Fruit fly (Drosophila melanogaster) whole organism, pupa: ENCODE results near the gene Nepl15.

Experiments used
- CG10348 ChIP-seq: fragments of 200-800 bp; sonication (Bioruptor generic); IDR thresholded peaks from 2 replicates; pipeline ENCODE4 v1.3.6; 2022; ENCODE audit warnings: missing biosample characterization, missing genetic modification characterization
- CG12605 ChIP-seq: fragments of 200-800 bp; sonication (Bioruptor generic); IDR thresholded peaks from 2 replicates; pipeline ENCODE4 v1.3.6; 2022; ENCODE audit warnings: missing biosample characterization, missing genetic modification characterization
- CG13204 ChIP-seq: fragments of 200-800 bp; sonication (Bioruptor generic); optimal IDR thresholded peaks from 2 replicates; lab custom pipeline; 2018; ENCODE audit warnings: missing biosample characterization, mild to moderate bottlenecking, missing genetic modification characterization, moderate library complexity
- CG14655 ChIP-seq: fragments of 200-800 bp; sonication (Bioruptor generic); optimal IDR thresholded peaks from 3 replicates; lab custom pipeline; 2017; ENCODE audit warnings: mild to moderate bottlenecking, missing biosample characterization, missing genetic modification reagents, missing genetic modification characterization
- CG15710 ChIP-seq: fragments of 200-800 bp; sonication (Bioruptor generic); optimal IDR thresholded peaks from 2 replicates; lab custom pipeline; 2018; ENCODE audit warnings: missing biosample characterization, mild to moderate bottlenecking, missing genetic modification characterization, moderate library complexity
- CG17806 ChIP-seq: fragments of 200-800 bp; sonication (Bioruptor generic); optimal IDR thresholded peaks from 2 replicates; lab custom pipeline; 2018; ENCODE audit warnings: missing biosample characterization, mild to moderate bottlenecking, missing genetic modification characterization, moderate library complexity
- CG32121 ChIP-seq: fragments of 200-800 bp; sonication (Bioruptor generic); IDR thresholded peaks from 2 replicates; pipeline ENCODE4 v1.3.6; 2022; ENCODE audit warnings: missing biosample characterization, missing genetic modification characterization
- CG34367 ChIP-seq: fragments of 200-800 bp; sonication (Bioruptor generic); optimal IDR thresholded peaks from 2 replicates; lab custom pipeline; 2018; ENCODE audit warnings: missing biosample characterization, mild to moderate bottlenecking, missing genetic modification characterization
- CG4496 ChIP-seq: fragments of 200-800 bp; sonication (Bioruptor generic); IDR thresholded peaks from 3 replicates; pipeline ENCODE4 v1.3.6; 2022; ENCODE audit warnings: missing biosample characterization, missing genetic modification characterization
- CG8159 ChIP-seq: fragments of 200-800 bp; sonication (Bioruptor generic); optimal IDR thresholded peaks from 3 replicates; lab custom pipeline; 2018; ENCODE audit warnings: missing biosample characterization, mild to moderate bottlenecking, missing genetic modification characterization, moderate library complexity
- CG8301 ChIP-seq: fragments of 200-800 bp; sonication (Bioruptor generic); optimal IDR thresholded peaks from 2 replicates; lab custom pipeline; 2018; ENCODE audit warnings: missing biosample characterization, mild to moderate bottlenecking, missing genetic modification characterization
- CG9948 ChIP-seq: fragments of 200-800 bp; sonication (Bioruptor generic); optimal IDR thresholded peaks from 2 replicates; lab custom pipeline; 2018; ENCODE audit warnings: missing biosample characterization, mild to moderate bottlenecking, missing genetic modification characterization, moderate library complexity
- D1 ChIP-seq: fragments of 200-800 bp; sonication (Bioruptor generic); optimal IDR thresholded peaks from 2 replicates; lab custom pipeline; 2018; ENCODE audit warnings: missing biosample characterization, mild to moderate bottlenecking, missing genetic modification characterization, moderate library complexity
- EcR ChIP-seq: fragments of 200-800 bp; sonication (Bioruptor generic); optimal IDR thresholded peaks from 3 replicates; lab custom pipeline; 2019; ENCODE audit warnings: missing biosample characterization, missing genetic modification characterization, mild to moderate bottlenecking, moderate library complexity, missing genetic modification reagents
- Ets98B ChIP-seq: fragments of 200-800 bp; sonication (Bioruptor generic); IDR thresholded peaks from 2 replicates; pipeline ENCODE4 v1.3.6; 2022; ENCODE audit warnings: missing biosample characterization, missing genetic modification characterization
- Pif1A ChIP-seq: fragments of 200-800 bp; sonication (Bioruptor generic); optimal IDR thresholded peaks from 3 replicates; lab custom pipeline; 2016; ENCODE audit warnings: missing biosample characterization, missing genetic modification characterization
- Pif1B ChIP-seq: fragments of 200-800 bp; sonication (Bioruptor generic); optimal IDR thresholded peaks from 3 replicates; lab custom pipeline; 2016; ENCODE audit warnings: missing biosample characterization, missing genetic modification characterization
- Snoo ChIP-seq: fragments of 200-800 bp; sonication (Bioruptor generic); optimal IDR thresholded peaks from 3 replicates; lab custom pipeline; 2017; ENCODE audit warnings: missing biosample characterization, mild to moderate bottlenecking, missing genetic modification characterization, inconsistent platforms
- fd96Ca ChIP-seq: fragments of 200-800 bp; sonication (Bioruptor generic); IDR thresholded peaks from 3 replicates; pipeline ENCODE4 v1.3.6; 2022; ENCODE audit warnings: missing biosample characterization, missing genetic modification characterization
- gl ChIP-seq: fragments of 200-800 bp; sonication (Bioruptor generic); optimal IDR thresholded peaks from 2 replicates; lab custom pipeline; 2018; ENCODE audit warnings: missing biosample characterization, mild to moderate bottlenecking, missing genetic modification characterization
- rn ChIP-seq: fragments of 200-800 bp; sonication (Bioruptor generic); IDR thresholded peaks from 2 replicates; pipeline ENCODE4 v1.3.6; 2022; ENCODE audit warnings: missing biosample characterization, missing genetic modification characterization

Nepl15 gene

dm6 chr3R:22753895-22754774 lies 11.8 kb downstream of the Nepl15 start:
- TF ChIP-seq Pif1B (no peak), CG12605 (GFP tag; lab: Robert Waterston, UW) (peak; percentile 40), Snoo (tag; lab: Kevin White, UChicago) (no peak), CG14655 (GFP tag; lab: Kevin White, UChicago) (peak; percentile 58), fd96Ca (GFP tag; lab: Robert Waterston, UW) (peak; percentile 53; the same call in 1 of the 3 replicates), Ets98B (peak; percentile 65), CG8301 (peak; percentile 37), CG15710 (tag; lab: Kevin White, UChicago) (no peak), rn (GFP tag; lab: Robert Waterston, UW) (no peak), gl (tag; lab: Kevin White, UChicago) (no peak), CG32121 (peak; percentile 57; the same call in 1 of the 2 replicates), CG13204 (GFP tag; lab: Kevin White, UChicago) (peak; percentile 92), CG17806 (tag; lab: Kevin White, UChicago) (no peak), CG10348 (GFP tag; lab: Robert Waterston, UW) (no peak), Pif1A (GFP tag; lab: Kevin White, UChicago) (no peak), EcR (GFP tag; lab: Kevin White, UChicago) (no peak), CG34367 (tag; lab: Kevin White, UChicago) (no peak), D1 (tag; lab: Kevin White, UChicago) (no peak), CG8159 (tag; lab: Kevin White, UChicago) (no peak), CG9948 (tag; lab: Kevin White, UChicago) (no peak), CG4496 (GFP tag; lab: Robert Waterston, UW) (peak; percentile 57)

- TF ChIP-seq EcR (GFP tag; lab: Kevin White, UChicago) (peak; percentile 8), fd96Ca (GFP tag; lab: Robert Waterston, UW) (no peak), CG4496 (GFP tag; lab: Robert Waterston, UW) (0 out of 3 replicates have a peak, but pooled peaks have one; percentile 13), CG13204 (GFP tag; lab: Kevin White, UChicago) (no peak)
Measured at dm6 chr3R:22753600-22753894, 12.4 kb downstream of the Nepl15 start.

dm6 chr3R:22752929-22753328 lies 13.0 kb downstream of the Nepl15 start:
- TF ChIP-seq CG13204 (GFP tag; lab: Kevin White, UChicago) (no peak), CG32121 (no peak), CG8159 (tag; lab: Kevin White, UChicago) (no peak), CG9948 (tag; lab: Kevin White, UChicago) (no peak), Ets98B (no peak), Pif1B (no peak), CG12605 (GFP tag; lab: Robert Waterston, UW) (no peak), CG14655 (GFP tag; lab: Kevin White, UChicago) (no peak), gl (tag; lab: Kevin White, UChicago) (no peak), D1 (tag; lab: Kevin White, UChicago) (no peak)

dm6 chr3R:22751698-22752097 lies 14.3 kb downstream of the Nepl15 start:
- TF ChIP-seq Snoo (tag; lab: Kevin White, UChicago) (no peak), CG4496 (GFP tag; lab: Robert Waterston, UW) (no peak), Pif1A (GFP tag; lab: Kevin White, UChicago) (no peak), fd96Ca (GFP tag; lab: Robert Waterston, UW) (no peak), CG12605 (GFP tag; lab: Robert Waterston, UW) (no peak), CG9948 (tag; lab: Kevin White, UChicago) (no peak), CG32121 (no peak), Ets98B (no peak)
- TF ChIP-seq, all 21 proteins: peak for 0

- TF ChIP-seq gl (tag; lab: Kevin White, UChicago) (no peak), CG12605 (GFP tag; lab: Robert Waterston, UW) (no peak), fd96Ca (GFP tag; lab: Robert Waterston, UW) (peak; percentile 76), CG10348 (GFP tag; lab: Robert Waterston, UW) (no peak), CG34367 (tag; lab: Kevin White, UChicago) (no peak), Pif1A (GFP tag; lab: Kevin White, UChicago) (peak; percentile 5), CG14655 (GFP tag; lab: Kevin White, UChicago) (no peak), CG8159 (tag; lab: Kevin White, UChicago) (peak; percentile 41), Snoo (tag; lab: Kevin White, UChicago) (peak; percentile 6), CG4496 (GFP tag; lab: Robert Waterston, UW) (no peak), CG32121 (peak; percentile 57), D1 (tag; lab: Kevin White, UChicago) (no peak), Ets98B (peak; percentile 54), CG15710 (tag; lab: Kevin White, UChicago) (no peak), CG9948 (tag; lab: Kevin White, UChicago) (no peak), Pif1B (no peak), rn (GFP tag; lab: Robert Waterston, UW) (no peak), EcR (GFP tag; lab: Kevin White, UChicago) (no peak), CG8301 (peak; percentile 17), CG13204 (GFP tag; lab: Kevin White, UChicago) (no peak), CG17806 (tag; lab: Kevin White, UChicago) (no peak)
Measured at dm6 chr3R:22751111-22751510, 14.9 kb downstream of the Nepl15 start.
